Fruit fly (Drosophila melanogaster) whole organism, embryonic: Measurements from ENCODE around the gene Pcif1.

ENCODE experiments used
- Atf-2 ChIP-seq: fragments of 200-800 bp; sonication (Bioruptor generic); optimal IDR thresholded peaks from 2 replicates; lab custom pipeline; 2016; ENCODE audit warnings: missing biosample characterization, missing genetic modification characterization
- B-H2 ChIP-seq: fragments of 200-800 bp; sonication (Bioruptor generic); optimal IDR thresholded peaks from 2 replicates; lab custom pipeline; 2018; ENCODE audit warnings: missing biosample characterization, mild to moderate bottlenecking, missing genetic modification characterization
- CG11398 ChIP-seq: fragments of 200-800 bp; sonication (Bioruptor generic); optimal IDR thresholded peaks from 2 replicates; lab custom pipeline; 2016; ENCODE audit warnings: missing biosample characterization, missing genetic modification characterization
- CG17829 ChIP-seq: fragments of 200-800 bp; optimal IDR thresholded peaks from 2 replicates; lab custom pipeline; 2019; ENCODE audit warnings: missing biosample characterization, mild to moderate bottlenecking, missing genetic modification characterization, moderate library complexity
- CG4328 ChIP-seq: fragments of 200-800 bp; sonication (Bioruptor generic); optimal IDR thresholded peaks from 3 replicates; lab custom pipeline; 2017; ENCODE audit warnings: missing biosample characterization, missing genetic modification reagents, missing genetic modification characterization
- Med ChIP-seq: fragments of 200-800 bp; sonication (Bioruptor generic); peaks from one replicate; lab custom pipeline; 2016; ENCODE audit warnings: missing biosample characterization, missing genetic modification characterization, mild to moderate bottlenecking, inconsistent platforms, moderate library complexity
- Poxn ChIP-seq: fragments of 200-800 bp; sonication (Bioruptor generic); IDR thresholded peaks from 2 replicates; pipeline ENCODE4 v1.3.6; 2022; ENCODE audit warnings: missing biosample characterization, missing genetic modification characterization
- eve ChIP-seq, 2 experiments: fragments of >200 bp; optimal IDR thresholded peaks; 2 replicates each; lab custom pipeline; 2017; ENCODE audit warnings: missing biosample characterization in 2 of 2, missing genetic modification characterization in 2 of 2
- so ChIP-seq: fragments of 200-800 bp; sonication (Bioruptor generic); IDR thresholded peaks from 3 replicates; pipeline ENCODE4 v1.3.6; 2022; ENCODE audit warnings: missing biosample characterization, missing genetic modification characterization
- usp ChIP-seq: fragments of >200 bp; optimal IDR thresholded peaks from 2 replicates; lab custom pipeline; 2017; ENCODE audit warnings: missing biosample characterization, missing genetic modification characterization

DNA sequence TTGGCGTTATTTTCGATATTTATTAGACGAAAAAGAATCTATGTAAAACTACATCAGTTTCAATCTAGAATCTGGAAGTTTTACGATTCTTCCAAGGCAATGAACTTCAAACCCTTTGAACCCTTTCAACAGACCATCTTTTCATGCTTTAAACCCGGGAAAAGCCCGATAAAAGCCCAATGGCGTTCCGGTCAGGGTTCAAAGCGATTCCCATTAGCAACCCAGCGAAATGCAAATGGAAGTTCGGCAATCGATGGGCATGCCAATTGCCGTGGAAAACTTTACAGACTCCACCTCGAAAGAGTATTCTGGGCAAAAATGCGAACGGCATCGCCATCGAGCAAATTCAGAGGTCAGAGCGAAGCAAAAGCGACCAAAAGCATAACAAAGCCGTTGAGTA lies 53.5 kb downstream of the Pcif1 start:
- TF ChIP-seq so (GFP tag; lab: Robert Waterston, UW) (no peak), CG11398 (GFP tag; lab: Kevin White, UChicago) (no peak), CG17829 (no peak), CG4328 (no peak), usp (GFP tag; lab: Kevin White, UChicago) (no peak), B-H2 (GFP tag; lab: Kevin White, UChicago) (no peak), Poxn (GFP tag; lab: Robert Waterston, UW) (no peak), eve (GFP tag; optimal IDR thresholded peaks at IDR 0.05; lab: Kevin White, UChicago) (no peak), Med (GFP tag; lab: Kevin White, UChicago) (peak; percentile 59), Atf-2 (GFP tag; lab: Kevin White, UChicago) (no peak)
